In genomic region chr2L:11302507-11302906, dm6 we compare ENCODE assay signal across 2 fruit fly cellular contexts.
TF ChIP-seq lines count a peak whose summit lies in the region.

No protein-coding gene starts in this region.

- no peak for TF ChIP-seq CTCF in whole organism, embryonic (GFP tag; optimal IDR thresholded peaks at IDR 0.05; lab: Kevin White, UChicago)

TF ChIP-seq in whole organism, embryonic, 481 proteins besides CTCF, POLR2A, EP300 and RAD21:
- TF ChIP-seq so (GFP tag; IDR thresholded peaks at IDR 0.05; lab: Robert Waterston, UW): no peak
- TF ChIP-seq twi (tag; optimal IDR thresholded peaks at IDR 0.05; lab: Kevin White, UChicago): no peak
- peak in 1 of 2 experiments; percentile 31 for TF ChIP-seq bsh (GFP tag; optimal IDR thresholded peaks at IDR 0.05; lab: Kevin White, UChicago)
- peak; percentile 23 for TF ChIP-seq CG11504 (tag; optimal IDR thresholded peaks at IDR 0.05; lab: Kevin White, UChicago)
- TF ChIP-seq CG2678 (tag; optimal IDR thresholded peaks at IDR 0.05; lab: Kevin White, UChicago): no peak
- TF ChIP-seq CG12071 (GFP tag; optimal IDR thresholded peaks at IDR 0.05; lab: Kevin White, UChicago): no peak
- no peak for TF ChIP-seq cwo (GFP tag; optimal IDR thresholded peaks at IDR 0.05; lab: Kevin White, UChicago)
- TF ChIP-seq gem (tag; optimal IDR thresholded peaks at IDR 0.05; lab: Kevin White, UChicago): peak; percentile 46
- peak; percentile 23 for TF ChIP-seq CG10979 (tag; optimal IDR thresholded peaks at IDR 0.05; lab: Kevin White, UChicago)
- TF ChIP-seq sens (GFP tag; lab: Kevin White, UChicago): peak; percentile 49
- TF ChIP-seq Sox102F (GFP tag; optimal IDR thresholded peaks at IDR 0.05; lab: Kevin White, UChicago): peak; percentile 41
- no peak for TF ChIP-seq insv (GFP tag; optimal IDR thresholded peaks at IDR 0.05; lab: Kevin White, UChicago)
- peak; percentile 54 for TF ChIP-seq Med (GFP tag; lab: Kevin White, UChicago)
- peak; percentile 10 for TF ChIP-seq CoRest (tag; optimal IDR thresholded peaks at IDR 0.05; lab: Kevin White, UChicago)
- no peak for TF ChIP-seq abd-A (tag; optimal IDR thresholded peaks at IDR 0.05; lab: Kevin White, UChicago)
- peak; percentile 42 for TF ChIP-seq crol (GFP tag; IDR thresholded peaks at IDR 0.05; lab: Robert Waterston, UW)
- TF ChIP-seq CG13894 (tag; optimal IDR thresholded peaks at IDR 0.05; lab: Kevin White, UChicago): no peak
- TF ChIP-seq CG2712 (tag; optimal IDR thresholded peaks at IDR 0.05; lab: Kevin White, UChicago): peak; percentile 8
- TF ChIP-seq Rfx (GFP tag; IDR thresholded peaks at IDR 0.05; lab: Robert Waterston, UW): 0 out of 2 replicates have a peak, but pooled peaks have one; percentile 17
- 0 out of 3 replicates have a peak, but pooled peaks have one; percentile 33 for TF ChIP-seq dysf (GFP tag; IDR thresholded peaks at IDR 0.05; lab: Robert Waterston, UW)
- TF ChIP-seq grau (tag; optimal IDR thresholded peaks at IDR 0.05; lab: Kevin White, UChicago): peak; percentile 19
- TF ChIP-seq CG2120 (GFP tag; optimal IDR thresholded peaks at IDR 0.05; lab: Kevin White, UChicago): no peak
- peak; percentile 8 for TF ChIP-seq CG8388 (GFP tag; optimal IDR thresholded peaks at IDR 0.05; lab: Kevin White, UChicago)
- TF ChIP-seq vvl (GFP tag; IDR thresholded peaks at IDR 0.05; lab: Robert Waterston, UW): peak; percentile 26; the same call in 1 of the 2 replicates
- TF ChIP-seq Oli (tag; optimal IDR thresholded peaks at IDR 0.05; lab: Kevin White, UChicago): peak; percentile 2
- no peak for TF ChIP-seq esg (GFP tag; conservative IDR thresholded peaks at IDR 0.05; lab: Robert Waterston, UW)
- TF ChIP-seq CG13424 (tag; optimal IDR thresholded peaks at IDR 0.05; lab: Kevin White, UChicago): peak; percentile 1
- TF ChIP-seq HLH54F (GFP tag; optimal IDR thresholded peaks at IDR 0.05; lab: Kevin White, UChicago): no peak
- TF ChIP-seq CG1603 (tag; optimal IDR thresholded peaks at IDR 0.05; lab: Kevin White, UChicago): peak; percentile 51
- TF ChIP-seq row (GFP tag; IDR thresholded peaks at IDR 0.05; lab: Robert Waterston, UW): peak; percentile 45
- TF ChIP-seq danr (GFP tag; IDR thresholded peaks at IDR 0.05; lab: Robert Waterston, UW): no peak
- peak; percentile 26 for TF ChIP-seq unpg (GFP tag; optimal IDR thresholded peaks at IDR 0.05; lab: Kevin White, UChicago)
- TF ChIP-seq CG9876 (GFP tag; optimal IDR thresholded peaks at IDR 0.05; lab: Kevin White, UChicago): no peak

TF ChIP-seq in whole organism, prepupa, 60 proteins besides CTCF, POLR2A, EP300 and RAD21:
- no peak for TF ChIP-seq Hr38 (GFP tag; optimal IDR thresholded peaks at IDR 0.05; lab: Kevin White, UChicago)
- no peak for TF ChIP-seq OdsH (GFP tag; optimal IDR thresholded peaks at IDR 0.05; lab: Kevin White, UChicago)
- TF ChIP-seq ss (GFP tag; optimal IDR thresholded peaks at IDR 0.05; lab: Kevin White, UChicago): peak in 1 of 2 experiments; percentile 18
- no peak for TF ChIP-seq CG11902 (GFP tag; optimal IDR thresholded peaks at IDR 0.05; lab: Kevin White, UChicago)
- no peak for TF ChIP-seq CG31627 (GFP tag; optimal IDR thresholded peaks at IDR 0.05; lab: Kevin White, UChicago)
- no peak for TF ChIP-seq Lpt (GFP tag; optimal IDR thresholded peaks at IDR 0.05; lab: Kevin White, UChicago)
- TF ChIP-seq CG10631 (GFP tag; optimal IDR thresholded peaks at IDR 0.05; lab: Kevin White, UChicago): no peak
- peak; percentile 11 for TF ChIP-seq svp (GFP tag; lab: Kevin White, UChicago)
- TF ChIP-seq Eip78C (GFP tag; lab: Kevin White, UChicago): no peak
- TF ChIP-seq fkh (GFP tag; optimal IDR thresholded peaks at IDR 0.05; lab: Kevin White, UChicago): no peak

Comparison
In these comparisons a context has a peak if more than half of its experiments do, and no peak if none do; other contexts are left out.
1. Of the 7 proteins assayed by ChIP-seq in both whole organism, embryonic and whole organism, prepupa: peak only in whole organism, embryonic: Sox102F; only in whole organism, prepupa: none; in both: none; in neither: 6.